Worm (Caenorhabditis elegans) whole organism, late embryonic: ENCODE results near the gene F58E2.2.

Source experiments
- C08G9.2 ChIP-seq: sonication (generic microtip); optimal IDR thresholded peaks from 2 replicates; lab custom pipeline; 2016; ENCODE audit warnings: mild to moderate bottlenecking, missing genetic modification characterization, moderate library complexity, missing compliant biosample characterization
- C38D4.7 ChIP-seq: fragments of 200-800 bp; sonication (Bioruptor generic); optimal IDR thresholded peaks from 2 replicates; lab custom pipeline; 2018; ENCODE audit warnings: mild to moderate bottlenecking, missing genetic modification characterization, moderate library complexity, missing compliant biosample characterization
- F13H6.1 ChIP-seq: sonication (generic microtip); optimal IDR thresholded peaks from 2 replicates; lab custom pipeline; 2016; ENCODE audit warnings: missing genetic modification characterization, missing compliant biosample characterization
- K02D7.2 ChIP-seq: sonication (generic microtip); optimal IDR thresholded peaks from 2 replicates; lab custom pipeline; 2017; ENCODE audit warnings: mild to moderate bottlenecking, missing genetic modification characterization, missing compliant biosample characterization
- K09A11.1 ChIP-seq: sonication (generic microtip); optimal IDR thresholded peaks from 2 replicates; lab custom pipeline; 2017; ENCODE audit warnings: antibody characterized with exemption, mild to moderate bottlenecking, missing genetic modification characterization, missing compliant biosample characterization; ENCODE audit not compliant: insufficient read depth
- T23F11.4 ChIP-seq: fragments of 200-800 bp; sonication (Bioruptor generic); optimal IDR thresholded peaks from 2 replicates; lab custom pipeline; 2018; ENCODE audit warnings: mild to moderate bottlenecking, missing genetic modification characterization, missing compliant biosample characterization
- ama-1 ChIP-seq: fragments of 150-350 bp; optimal IDR thresholded peaks from 2 replicates; lab custom pipeline; 2014
- ceh-14 ChIP-seq: sonication (generic microtip); optimal IDR thresholded peaks from 2 replicates; lab custom pipeline; 2016; ENCODE audit warnings: missing genotype, missing genetic modification characterization, missing compliant biosample characterization
- ceh-19 ChIP-seq: fragments of 200-800 bp; sonication (Bioruptor generic); optimal IDR thresholded peaks from 2 replicates; lab custom pipeline; 2018; ENCODE audit warnings: mild to moderate bottlenecking, missing genetic modification characterization, missing compliant biosample characterization
- ceh-30 ChIP-seq: fragments of 150-350 bp; optimal IDR thresholded peaks from 2 replicates; lab custom pipeline; 2014; ENCODE audit warnings: missing biosample characterization, missing genetic modification characterization
- ceh-48 ChIP-seq: sonication (generic microtip); optimal IDR thresholded peaks from 2 replicates; lab custom pipeline; 2016; ENCODE audit warnings: missing genetic modification characterization, inconsistent platforms, missing compliant biosample characterization
- ceh-9 ChIP-seq: sonication (generic microtip); optimal IDR thresholded peaks from 2 replicates; lab custom pipeline; 2016; ENCODE audit warnings: mild to moderate bottlenecking, missing genetic modification characterization, inconsistent platforms, missing compliant biosample characterization
- che-1 ChIP-seq: sonication (generic microtip); optimal IDR thresholded peaks from 2 replicates; lab custom pipeline; 2016; ENCODE audit warnings: mild to moderate bottlenecking, missing genetic modification characterization, missing compliant biosample characterization
- dve-1 ChIP-seq: sonication (generic microtip); optimal IDR thresholded peaks from 2 replicates; lab custom pipeline; 2017; ENCODE audit warnings: antibody characterized with exemption, mild to moderate bottlenecking, missing genetic modification characterization, missing compliant biosample characterization
- elt-2 ChIP-seq: sonication (generic microtip); optimal IDR thresholded peaks from 2 replicates; lab custom pipeline; 2016; ENCODE audit warnings: missing genetic modification reagents, missing genetic modification characterization, missing compliant biosample characterization
- ets-4 ChIP-seq: sonication (generic microtip); optimal IDR thresholded peaks from 2 replicates; lab custom pipeline; 2016; ENCODE audit warnings: missing genetic modification characterization, missing compliant biosample characterization
- eyg-1 ChIP-seq: sonication (generic microtip); optimal IDR thresholded peaks from 2 replicates; lab custom pipeline; 2016; ENCODE audit warnings: missing genotype, missing genetic modification characterization, missing compliant biosample characterization
- fax-1 ChIP-seq: sonication (generic microtip); optimal IDR thresholded peaks from 2 replicates; lab custom pipeline; 2016; ENCODE audit warnings: missing genotype, missing genetic modification characterization, missing compliant biosample characterization
- fkh-10 ChIP-seq: fragments of 150-350 bp; optimal IDR thresholded peaks from 2 replicates; lab custom pipeline; 2014; ENCODE audit warnings: missing biosample characterization, missing genetic modification reagents, missing genetic modification characterization
- hlh-15 ChIP-seq: sonication (generic microtip); optimal IDR thresholded peaks from 2 replicates; lab custom pipeline; 2016; ENCODE audit warnings: missing genetic modification characterization, missing compliant biosample characterization
- hlh-30 ChIP-seq: sonication (generic microtip); optimal IDR thresholded peaks from 2 replicates; lab custom pipeline; 2017; ENCODE audit warnings: antibody characterized with exemption, missing genetic modification characterization, missing compliant biosample characterization; ENCODE audit not compliant: insufficient read depth
- hlh-8 ChIP-seq: sonication (generic microtip); optimal IDR thresholded peaks from 2 replicates; lab custom pipeline; 2016; ENCODE audit warnings: missing genotype, missing genetic modification characterization, missing compliant biosample characterization
- madf-2 ChIP-seq: sonication (generic microtip); optimal IDR thresholded peaks from 2 replicates; lab custom pipeline; 2017; ENCODE audit warnings: missing genetic modification characterization, missing compliant biosample characterization
- nfya-1 ChIP-seq: sonication (generic microtip); optimal IDR thresholded peaks from 2 replicates; lab custom pipeline; 2017; ENCODE audit warnings: missing genetic modification characterization, mild to moderate bottlenecking, missing compliant biosample characterization, antibody characterized with exemption, moderate library complexity
- nhr-11 ChIP-seq: fragments of 150-350 bp; optimal IDR thresholded peaks from 2 replicates; lab custom pipeline; 2014; ENCODE audit warnings: missing biosample characterization, missing genetic modification characterization
- nhr-232 ChIP-seq: sonication (generic microtip); optimal IDR thresholded peaks from 2 replicates; lab custom pipeline; 2016; ENCODE audit warnings: missing genetic modification characterization, missing compliant biosample characterization
- npax-4 ChIP-seq: sonication (generic microtip); optimal IDR thresholded peaks from 2 replicates; lab custom pipeline; 2016; ENCODE audit warnings: missing genetic modification characterization, missing compliant biosample characterization
- odd-2 ChIP-seq: sonication (generic microtip); optimal IDR thresholded peaks from 2 replicates; lab custom pipeline; 2017; ENCODE audit warnings: antibody characterized with exemption, mild to moderate bottlenecking, missing genetic modification characterization, missing compliant biosample characterization
- pag-3 ChIP-seq: sonication (generic microtip); optimal IDR thresholded peaks from 2 replicates; lab custom pipeline; 2016; ENCODE audit warnings: missing compliant biosample characterization, missing genetic modification characterization, borderline replicate concordance
- pha-4 ChIP-seq: fragments of 150-350 bp; optimal IDR thresholded peaks from 2 replicates; lab custom pipeline; 2018; ENCODE audit warnings: missing biosample characterization, missing genetic modification reagents, missing genetic modification characterization
- pqm-1 ChIP-seq: sonication (generic microtip); optimal IDR thresholded peaks from 2 replicates; lab custom pipeline; 2016; ENCODE audit warnings: missing genetic modification characterization, missing compliant biosample characterization
- sdc-2 ChIP-seq: sonication (generic microtip); optimal IDR thresholded peaks from 2 replicates; lab custom pipeline; 2016; ENCODE audit warnings: missing genotype, missing genetic modification characterization, missing compliant biosample characterization
- sox-2 ChIP-seq: fragments of 200-800 bp; sonication (Bioruptor generic); IDR thresholded peaks from 2 replicates; pipeline ENCODE4 v1.3.6; 2022; ENCODE audit warnings: missing genetic modification reagents, missing genetic modification characterization, missing compliant biosample characterization
- sox-4 ChIP-seq: sonication (generic microtip); optimal IDR thresholded peaks from 2 replicates; lab custom pipeline; 2017; ENCODE audit warnings: mild to moderate bottlenecking, missing genetic modification characterization, inconsistent platforms, missing compliant biosample characterization
- tbx-2 ChIP-seq: sonication (generic microtip); optimal IDR thresholded peaks from 2 replicates; lab custom pipeline; 2016; ENCODE audit warnings: missing genetic modification characterization, missing compliant biosample characterization
- ttx-3 ChIP-seq: sonication (generic microtip); optimal IDR thresholded peaks from 2 replicates; lab custom pipeline; 2016; ENCODE audit warnings: missing genetic modification reagents, missing genetic modification characterization, missing compliant biosample characterization
- unc-3 ChIP-seq, 2 experiments: fragments of 200-800 bp in 1 of 2; sonication (Bioruptor generic) in 1 of 2; sonication (generic microtip) in 1 of 2; conservative IDR thresholded peaks in 1 of 2; optimal IDR thresholded peaks in 1 of 2; 2 replicates each; pipeline versions ENCODE4 v1.3.6 to Lab custom; 2016 to 2022; ENCODE audit warnings: missing compliant biosample characterization in 2 of 2, missing genetic modification characterization in 2 of 2, missing genetic modification reagents in 1 of 2
- unc-42 ChIP-seq: sonication (generic microtip); optimal IDR thresholded peaks from 2 replicates; lab custom pipeline; 2016; ENCODE audit warnings: missing genotype, missing genetic modification characterization, missing compliant biosample characterization
- unc-55 ChIP-seq: sonication (generic microtip); optimal IDR thresholded peaks from 2 replicates; lab custom pipeline; 2017; ENCODE audit warnings: missing biosample characterization, missing genetic modification reagents, missing genetic modification characterization
- zip-5 ChIP-seq: sonication (generic microtip); optimal IDR thresholded peaks from 2 replicates; lab custom pipeline; 2016; ENCODE audit warnings: missing genetic modification characterization, missing compliant biosample characterization
- ztf-16 ChIP-seq: sonication (generic microtip); optimal IDR thresholded peaks from 2 replicates; lab custom pipeline; 2017; ENCODE audit warnings: missing genetic modification characterization, missing compliant biosample characterization

The F58E2.2 gene

ce11 chrIV:3493310-3493709, 23.5 kb downstream of the F58E2.2 start, which contains the start of gene srz-79:
Gene srz-79 (plus strand): TSS chrIV:3493610.
- no peak for TF ChIP-seq ama-1 (lab: Kevin White, UChicago)
- TF ChIP-seq K02D7.2 (tag; lab: Kevin White, UChicago), result no peak
- no peak for TF ChIP-seq K09A11.1 (tag; lab: Kevin White, UChicago)
- TF ChIP-seq sox-4, result no peak
- no peak for TF ChIP-seq npax-4 (tag; lab: Kevin White, UChicago)
- no peak for TF ChIP-seq ztf-16
- no peak for TF ChIP-seq hlh-30
- TF ChIP-seq ceh-9 (tag; lab: Kevin White, UChicago), result no peak
- no peak for TF ChIP-seq fax-1 (tag; lab: Kevin White, UChicago)
- no peak for TF ChIP-seq hlh-8
- TF ChIP-seq pha-4, result no peak
- TF ChIP-seq zip-5 (tag; lab: Kevin White, UChicago), result no peak
- no peak for TF ChIP-seq nfya-1
- no peak for TF ChIP-seq pag-3 (tag; lab: Kevin White, UChicago)

- TF ChIP-seq sox-2, result no peak
- no peak for TF ChIP-seq che-1 (tag; lab: Kevin White, UChicago)
- TF ChIP-seq eyg-1 (tag; lab: Kevin White, UChicago), result no peak
- TF ChIP-seq ttx-3 (tag; lab: Kevin White, UChicago), result no peak
- TF ChIP-seq tbx-2, result no peak
- no peak for TF ChIP-seq K09A11.1 (tag; lab: Kevin White, UChicago)
- no peak for TF ChIP-seq ceh-48
- no peak for TF ChIP-seq C08G9.2 (tag; lab: Kevin White, UChicago)
- TF ChIP-seq hlh-15, result no peak
- no peak for TF ChIP-seq unc-3 (GFP tag; conservative IDR thresholded peaks at IDR 0.05; lab: Robert Waterston, UW)
- TF ChIP-seq unc-3 (tag; optimal IDR thresholded peaks at IDR 0.05; lab: Kevin White, UChicago), result no peak
- no peak for TF ChIP-seq sdc-2 (tag; lab: Kevin White, UChicago)
- TF ChIP-seq F13H6.1 (tag; lab: Kevin White, UChicago), result no peak
- no peak for TF ChIP-seq T23F11.4
- TF ChIP-seq pqm-1 (tag; lab: Kevin White, UChicago), result no peak
- TF ChIP-seq odd-2, result no peak
- no peak for TF ChIP-seq unc-55 (GFP tag; lab: Kevin White, UChicago)
- no peak for TF ChIP-seq nhr-11
- no peak for TF ChIP-seq madf-2 (tag; lab: Kevin White, UChicago)
- TF ChIP-seq ceh-14, result no peak
- no peak for TF ChIP-seq elt-2
Measured at ce11 chrIV:3496358-3496757, 26.5 kb downstream of the F58E2.2 start, which contains the start of gene C09G12.17. Gene C09G12.17 (minus strand): TSS chrIV:3496458.

DNA sequence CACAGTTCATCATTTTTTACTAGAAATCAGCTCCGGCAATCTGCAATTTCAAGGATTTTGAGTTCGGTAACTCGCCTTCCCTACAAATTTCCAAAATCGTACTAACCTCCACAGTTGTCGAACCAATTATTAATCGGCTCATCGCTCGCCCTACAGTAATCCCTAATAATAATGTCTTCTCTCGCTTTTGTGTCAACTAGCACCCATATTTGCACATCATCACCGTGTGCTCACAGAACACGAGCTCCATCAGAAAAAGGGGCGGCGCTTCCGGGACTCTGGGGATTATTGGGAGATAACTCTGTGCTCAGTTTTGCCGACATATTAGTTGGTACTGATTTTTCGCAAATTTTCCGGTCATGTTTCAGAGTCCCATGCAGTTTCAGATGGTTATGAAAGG, 28.1 kb downstream of the F58E2.2 start, which contains the start of gene ceh-53:
ceh-53 (plus strand) TSS at position 301 of the 400 bp plus-strand sequence.
- no peak for TF ChIP-seq C38D4.7 (GFP tag; lab: Kevin White, UChicago)
- TF ChIP-seq ttx-3 (tag; lab: Kevin White, UChicago), result no peak
- TF ChIP-seq ceh-30, result no peak
- TF ChIP-seq fkh-10 (GFP tag; lab: Kevin White, UChicago), result no peak
- TF ChIP-seq ceh-19 (GFP tag; lab: Kevin White, UChicago), result no peak
- TF ChIP-seq elt-2, result no peak
- no peak for TF ChIP-seq ets-4 (tag; lab: Kevin White, UChicago)
- no peak for TF ChIP-seq dve-1 (tag; lab: Kevin White, UChicago)
- no peak for TF ChIP-seq fax-1 (tag; lab: Kevin White, UChicago)
- no peak for TF ChIP-seq unc-42 (tag; lab: Kevin White, UChicago)
- no peak for TF ChIP-seq nhr-232 (tag; lab: Kevin White, UChicago)
- TF ChIP-seq odd-2, result no peak
- TF ChIP-seq ama-1 (lab: Kevin White, UChicago), result no peak
- TF ChIP-seq, all 69 proteins: peak for 0
